Worm (Caenorhabditis elegans): Measurements from ENCODE around the gene tomm-7.
A peak's percentile ranks its signal among the peaks of the same experiment; 100 is the strongest.

The tomm-7 gene

DNA sequence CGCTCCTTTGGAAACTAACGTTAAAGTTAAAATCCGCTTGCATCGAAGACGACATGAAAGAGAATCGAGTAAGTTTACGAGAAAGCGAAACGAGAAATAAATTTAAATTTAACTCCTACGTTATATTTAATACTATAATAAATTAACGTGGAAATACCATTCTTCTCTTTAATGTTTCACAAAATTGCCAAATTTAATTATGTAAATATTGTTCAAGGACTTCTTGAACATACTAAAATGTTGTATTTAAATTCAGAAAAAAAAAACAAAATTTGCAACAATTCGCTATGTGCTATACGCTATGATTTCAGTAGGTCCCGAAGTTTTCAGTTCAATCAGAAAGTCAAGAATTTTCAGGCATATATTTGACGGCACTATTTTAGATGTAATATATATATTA lies 37.5 kb downstream of the tomm-7 start, which contains the start of gene ZK688.10:
TSS of gene ZK688.10 (minus strand) at position 101 of the 400 bp plus-strand sequence.
- TF ChIP-seq nhr-232 (tag; optimal IDR thresholded peaks at IDR 0.05), result no peak
- TF ChIP-seq ets-4 (tag; optimal IDR thresholded peaks at IDR 0.05), result no peak
- TF ChIP-seq ceh-19 (GFP tag; optimal IDR thresholded peaks at IDR 0.05), result no peak
- TF ChIP-seq dve-1 (tag; optimal IDR thresholded peaks at IDR 0.05), result no peak

DNA sequence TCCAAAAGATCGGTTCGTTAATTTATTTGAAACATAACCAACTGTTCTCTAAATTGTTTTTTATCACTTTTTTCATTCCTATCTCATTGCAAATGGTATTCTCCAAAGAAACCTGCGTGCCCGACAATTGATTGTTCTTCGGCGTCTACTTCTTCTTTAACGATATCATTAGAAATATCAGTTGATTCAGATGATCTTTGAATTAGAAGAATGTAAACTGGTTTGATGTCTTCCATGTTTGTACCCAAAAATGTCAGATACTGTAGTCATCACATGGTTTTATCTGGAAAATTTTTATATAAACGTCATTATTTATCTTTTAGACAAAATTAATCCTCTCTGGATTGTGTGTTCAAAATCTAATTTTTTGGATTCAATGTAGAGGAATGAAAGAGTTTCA lies 38.3 kb downstream of the tomm-7 start:
- TF ChIP-seq hlh-8 (tag; optimal IDR thresholded peaks at IDR 0.05) (no peak), lin-11 (tag; optimal IDR thresholded peaks at IDR 0.05) (no peak), fkh-6 (tag; optimal IDR thresholded peaks at IDR 0.05) (no peak), nhr-11 (tag; optimal IDR thresholded peaks at IDR 0.05) (no peak), ceh-30 (tag; optimal IDR thresholded peaks at IDR 0.05) (no peak), mec-3 (tag; optimal IDR thresholded peaks at IDR 0.05; ENCODE audit: borderline replicate concordance) (no peak), ceh-34 (tag; optimal IDR thresholded peaks at IDR 0.05) (no peak), sdc-2 (tag; optimal IDR thresholded peaks at IDR 0.05) (no peak), hlh-6 (tag; optimal IDR thresholded peaks at IDR 0.05) (no peak), npax-4 (tag; optimal IDR thresholded peaks at IDR 0.05) (no peak), elt-2 (tag; optimal IDR thresholded peaks at IDR 0.05) (no peak), lim-6 (tag; optimal IDR thresholded peaks at IDR 0.05) (no peak), unc-86 (tag; optimal IDR thresholded peaks at IDR 0.05) (no peak), ttx-3 (tag; optimal IDR thresholded peaks at IDR 0.05) (no peak), tbx-7 (tag; optimal IDR thresholded peaks at IDR 0.05) (no peak), T23F11.4 (GFP tag; optimal IDR thresholded peaks at IDR 0.05) (no peak), sox-2 (GFP tag; IDR thresholded peaks at IDR 0.05) (no peak)

DNA sequence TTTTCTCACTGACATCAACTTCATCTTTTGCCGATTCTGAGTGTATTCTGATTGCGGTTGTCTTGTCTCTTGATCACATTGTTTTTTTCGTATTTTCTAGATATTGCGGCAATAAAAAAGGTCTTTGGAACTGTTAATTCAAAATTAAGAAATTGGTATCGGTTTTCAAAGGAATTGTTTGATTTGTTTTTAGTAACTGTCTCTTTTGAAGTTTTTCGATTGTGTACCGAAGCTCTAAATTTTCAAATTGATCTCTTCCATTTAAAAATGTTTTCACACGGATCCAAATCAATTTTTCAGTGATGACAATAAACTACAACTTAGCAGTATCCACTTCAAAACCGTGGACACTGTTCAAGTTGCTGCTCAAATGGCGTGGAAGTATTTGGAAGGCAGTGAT lies 41.3 kb downstream of the tomm-7 start, which contains the start of gene best-24:
TSS of gene best-24 (plus strand) at position 301 of the 400 bp plus-strand sequence.
- TF ChIP-seq ahr-1 (tag; optimal IDR thresholded peaks at IDR 0.05), result no peak

DNA sequence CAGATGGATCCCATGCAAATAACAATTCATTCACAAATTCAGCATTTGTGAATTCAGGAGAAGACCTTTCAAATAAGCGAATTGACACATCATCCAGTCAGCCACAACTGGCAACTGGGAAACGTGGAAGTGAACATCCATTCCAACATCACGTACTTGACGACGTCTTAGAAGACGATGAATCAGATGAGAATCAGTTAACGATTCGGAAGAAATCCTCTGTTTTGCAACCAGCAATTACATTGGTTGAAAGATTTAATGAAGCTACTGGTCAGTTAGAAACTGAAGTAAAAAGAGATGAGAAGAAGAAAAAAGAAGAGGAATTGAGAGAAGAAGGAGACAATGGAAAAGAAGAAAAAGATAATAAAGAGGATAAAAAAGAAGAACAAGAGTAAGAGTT lies 44.0 kb downstream of the tomm-7 start:
- TF ChIP-seq ceh-24 (tag; optimal IDR thresholded peaks at IDR 0.05) (no peak), ceh-6 (GFP tag; optimal IDR thresholded peaks at IDR 0.05) (no peak), unc-55 (GFP tag; optimal IDR thresholded peaks at IDR 0.05) (no peak)

ce11 chrIII:7907515-7907914 lies 48.1 kb downstream of the tomm-7 start, which contains the start of gene pcp-5:
Gene pcp-5, minus strand, starts transcription at chrIII:7907615.
- no peak for TF ChIP-seq sdc-2 (tag; optimal IDR thresholded peaks at IDR 0.05)
- TF ChIP-seq unc-55 (GFP tag; optimal IDR thresholded peaks at IDR 0.05), result peak; percentile 6

- TF ChIP-seq hlh-13 (GFP tag; optimal IDR thresholded peaks at IDR 0.05) (no peak), rnt-1 (tag; optimal IDR thresholded peaks at IDR 0.05) (no peak)
Measured at ce11 chrIII:7909263-7909662, 49.9 kb downstream of the tomm-7 start, which contains the start of gene ZK688.1. Gene ZK688.1, plus strand, starts transcription at chrIII:7909563.
